Fruit fly (Drosophila melanogaster) whole organism, embryonic: ENCODE measurements around the gene Cp18.
A peak's percentile ranks its signal among the peaks of the same experiment; 100 is the strongest.

Experiments
- Adf1 ChIP-seq: fragments of 200-800 bp; sonication (Bioruptor generic); IDR thresholded peaks from 2 replicates; pipeline ENCODE4 v1.3.6; 2022; ENCODE audit warnings: missing biosample characterization, missing genetic modification characterization
- BtbVII ChIP-seq: fragments of 200-800 bp; sonication (Bioruptor generic); optimal IDR thresholded peaks from 3 replicates; lab custom pipeline; 2017; ENCODE audit warnings: missing biosample characterization, mild to moderate bottlenecking, missing genetic modification characterization
- CG10274 ChIP-seq: fragments of 200-800 bp; sonication (Bioruptor generic); optimal IDR thresholded peaks from 3 replicates; lab custom pipeline; 2017; ENCODE audit warnings: missing biosample characterization, mild to moderate bottlenecking, missing genetic modification characterization
- CG10654 ChIP-seq: fragments of 200-800 bp; sonication (Bioruptor generic); optimal IDR thresholded peaks from 2 replicates; lab custom pipeline; 2016; ENCODE audit warnings: missing biosample characterization, missing genetic modification characterization
- CG11696 ChIP-seq: fragments of 200-800 bp; sonication (Bioruptor generic); IDR thresholded peaks from 2 replicates; pipeline ENCODE4 v1.3.6; 2022; ENCODE audit warnings: missing biosample characterization, missing genetic modification characterization
- CG12104 ChIP-seq: fragments of 200-800 bp; sonication (Bioruptor generic); optimal IDR thresholded peaks from 3 replicates; lab custom pipeline; 2016; ENCODE audit warnings: missing biosample characterization, missing genetic modification characterization
- CG13424 ChIP-seq: fragments of 200-800 bp; sonication (Bioruptor generic); optimal IDR thresholded peaks from 2 replicates; lab custom pipeline; 2019; ENCODE audit warnings: missing biosample characterization, mild to moderate bottlenecking, missing genetic modification characterization, moderate library complexity
- CG13624 ChIP-seq: fragments of 200-800 bp; sonication (Bioruptor generic); optimal IDR thresholded peaks from 2 replicates; lab custom pipeline; 2016; ENCODE audit warnings: missing biosample characterization, missing genetic modification characterization
- CG14014 ChIP-seq: fragments of 200-800 bp; sonication (Bioruptor generic); IDR thresholded peaks from 2 replicates; pipeline ENCODE4 v1.3.6; 2022; ENCODE audit warnings: missing biosample characterization, missing genetic modification characterization
- CG14050 ChIP-seq: fragments of 200-800 bp; sonication (Bioruptor generic); IDR thresholded peaks from 3 replicates; pipeline ENCODE4 v1.3.6; 2022; ENCODE audit warnings: missing biosample characterization, missing genetic modification characterization
- CG15269 ChIP-seq: fragments of 200-800 bp; sonication (Bioruptor generic); optimal IDR thresholded peaks from 2 replicates; lab custom pipeline; 2018; ENCODE audit warnings: missing biosample characterization, mild to moderate bottlenecking, missing genetic modification characterization, moderate library complexity
- CG15601 ChIP-seq: fragments of 200-800 bp; sonication (Bioruptor generic); optimal IDR thresholded peaks from 3 replicates; lab custom pipeline; 2019; ENCODE audit warnings: missing biosample characterization, mild to moderate bottlenecking, missing genetic modification characterization, moderate library complexity
- CG17359 ChIP-seq: fragments of 200-800 bp; sonication (Bioruptor generic); optimal IDR thresholded peaks from 3 replicates; lab custom pipeline; 2018; ENCODE audit warnings: missing biosample characterization, mild to moderate bottlenecking, missing genetic modification characterization, moderate library complexity
- CG17361 ChIP-seq: fragments of 200-800 bp; sonication (Bioruptor generic); IDR thresholded peaks from 3 replicates; pipeline ENCODE4 v1.3.6; 2022; ENCODE audit warnings: missing biosample characterization, missing genetic modification characterization
- CG18476 ChIP-seq: fragments of 200-800 bp; sonication (Bioruptor generic); optimal IDR thresholded peaks from 2 replicates; lab custom pipeline; 2016; ENCODE audit warnings: missing biosample characterization, mild to moderate bottlenecking, missing genetic modification characterization
- CG18619 ChIP-seq: fragments of 200-800 bp; sonication (Bioruptor generic); optimal IDR thresholded peaks from 3 replicates; lab custom pipeline; 2017; ENCODE audit warnings: missing biosample characterization, mild to moderate bottlenecking, missing genetic modification characterization
- CG2199 ChIP-seq: fragments of 200-800 bp; sonication (Bioruptor generic); IDR thresholded peaks from 3 replicates; pipeline ENCODE4 v1.3.6; 2022; ENCODE audit warnings: missing biosample characterization, missing genetic modification characterization
- CG31388 ChIP-seq: fragments of 200-800 bp; sonication (Bioruptor generic); optimal IDR thresholded peaks from 2 replicates; lab custom pipeline; 2016; ENCODE audit warnings: missing biosample characterization, missing genetic modification characterization
- CG3163 ChIP-seq: fragments of 200-800 bp; sonication (Bioruptor generic); optimal IDR thresholded peaks from 3 replicates; lab custom pipeline; 2016; ENCODE audit warnings: missing biosample characterization, missing genetic modification characterization
- CG3281 ChIP-seq: fragments of 200-800 bp; sonication (Bioruptor generic); optimal IDR thresholded peaks from 3 replicates; lab custom pipeline; 2017; ENCODE audit warnings: missing biosample characterization, mild to moderate bottlenecking, missing genetic modification characterization
- CG4820 ChIP-seq: fragments of 200-800 bp; sonication (Bioruptor generic); optimal IDR thresholded peaks from 3 replicates; lab custom pipeline; 2016; ENCODE audit warnings: missing biosample characterization, missing genetic modification characterization
- CG6854 ChIP-seq: fragments of 200-800 bp; sonication (Bioruptor generic); optimal IDR thresholded peaks from 3 replicates; lab custom pipeline; 2017; ENCODE audit warnings: missing biosample characterization, mild to moderate bottlenecking, missing genetic modification characterization
- D19B ChIP-seq: fragments of 200-800 bp; sonication (Bioruptor generic); optimal IDR thresholded peaks from 2 replicates; lab custom pipeline; 2017; ENCODE audit warnings: missing biosample characterization, mild to moderate bottlenecking, missing genetic modification characterization
- Dfd ChIP-seq, 2 experiments: fragments of >200 bp; optimal IDR thresholded peaks; 2 replicates each; lab custom pipeline; 2017; ENCODE audit warnings: missing biosample characterization in 2 of 2, missing genetic modification characterization in 2 of 2
- Eip74EF ChIP-seq, 2 experiments: fragments of 200-800 bp in 1 of 2; fragments of >200 bp in 1 of 2; sonication (Bioruptor generic) in 1 of 2; optimal IDR thresholded peaks; 2 replicates each; lab custom pipeline; 2017 to 2019; ENCODE audit warnings: missing biosample characterization in 2 of 2, missing genetic modification characterization in 2 of 2, mild to moderate bottlenecking in 1 of 2, moderate library complexity in 1 of 2
- Fer3 ChIP-seq: fragments of 200-800 bp; sonication (Bioruptor generic); optimal IDR thresholded peaks from 2 replicates; lab custom pipeline; 2018; ENCODE audit warnings: missing biosample characterization, mild to moderate bottlenecking, missing genetic modification characterization, moderate library complexity
- H2.0 ChIP-seq: fragments of 200-800 bp; sonication (Bioruptor generic); IDR thresholded peaks from 2 replicates; pipeline ENCODE4 v1.3.6; 2022; ENCODE audit warnings: missing biosample characterization, missing genetic modification characterization
- HLH54F ChIP-seq: fragments of 200-800 bp; sonication (Bioruptor generic); optimal IDR thresholded peaks from 3 replicates; lab custom pipeline; 2016; ENCODE audit warnings: missing biosample characterization, missing genetic modification characterization
- Hey ChIP-seq: fragments of 200-800 bp; sonication (Bioruptor generic); optimal IDR thresholded peaks from 3 replicates; lab custom pipeline; 2018; ENCODE audit warnings: missing biosample characterization, mild to moderate bottlenecking, missing genetic modification characterization
- HmgZ ChIP-seq: fragments of 200-800 bp; sonication (Bioruptor generic); optimal IDR thresholded peaks from 2 replicates; lab custom pipeline; 2018; ENCODE audit warnings: missing biosample characterization, mild to moderate bottlenecking, missing genetic modification characterization
- Mes4 ChIP-seq: fragments of 200-800 bp; sonication (Bioruptor generic); optimal IDR thresholded peaks from 2 replicates; lab custom pipeline; 2016; ENCODE audit warnings: missing biosample characterization, missing genetic modification characterization
- Neu2 ChIP-seq: fragments of 200-800 bp; sonication (Bioruptor generic); optimal IDR thresholded peaks from 3 replicates; lab custom pipeline; 2016; ENCODE audit warnings: missing biosample characterization, missing genetic modification characterization, borderline replicate concordance
- Nf-YB ChIP-seq: fragments of 200-800 bp; sonication (Bioruptor generic); optimal IDR thresholded peaks from 3 replicates; lab custom pipeline; 2019; ENCODE audit warnings: missing biosample characterization, mild to moderate bottlenecking, missing genetic modification characterization, moderate library complexity
- Six4 ChIP-seq: fragments of 200-800 bp; sonication (Bioruptor generic); optimal IDR thresholded peaks from 2 replicates; lab custom pipeline; 2016; ENCODE audit warnings: missing biosample characterization, missing genetic modification characterization
- bsh ChIP-seq, 2 experiments: fragments of 200-800 bp; sonication (Bioruptor generic); optimal IDR thresholded peaks; 2 replicates each; lab custom pipeline; 2017 to 2018; ENCODE audit warnings: mild to moderate bottlenecking in 2 of 2, missing biosample characterization in 2 of 2, missing genetic modification characterization in 2 of 2, moderate library complexity in 1 of 2
- dpn ChIP-seq, 2 experiments: fragments of 200-800 bp; sonication (Bioruptor generic); optimal IDR thresholded peaks; 3 replicates each; lab custom pipeline; 2016; ENCODE audit warnings: missing biosample characterization in 2 of 2, missing genetic modification characterization in 2 of 2
- ems ChIP-seq: fragments of 200-800 bp; sonication (Bioruptor generic); optimal IDR thresholded peaks from 3 replicates; lab custom pipeline; 2016; ENCODE audit warnings: missing biosample characterization, missing genetic modification characterization
- gcm ChIP-seq: fragments of 200-800 bp; sonication (Bioruptor generic); optimal IDR thresholded peaks from 2 replicates; lab custom pipeline; 2019; ENCODE audit warnings: missing biosample characterization, mild to moderate bottlenecking, missing genetic modification characterization, moderate library complexity
- gro ChIP-seq: fragments of 200-800 bp; sonication (Bioruptor generic); optimal IDR thresholded peaks from 2 replicates; lab custom pipeline; 2016; ENCODE audit warnings: missing biosample characterization, missing genetic modification characterization
- gsb ChIP-seq: fragments of 200-800 bp; sonication (Bioruptor generic); IDR thresholded peaks from 2 replicates; pipeline ENCODE4 v1.3.6; 2022; ENCODE audit warnings: missing biosample characterization, missing genetic modification characterization
- lab ChIP-seq: fragments of 200-800 bp; sonication (Bioruptor generic); optimal IDR thresholded peaks from 3 replicates; lab custom pipeline; 2017; ENCODE audit warnings: missing biosample characterization, missing genetic modification characterization, mild to moderate bottlenecking, moderate library complexity, missing genetic modification reagents
- lilli ChIP-seq: fragments of 200-800 bp; sonication (Bioruptor generic); optimal IDR thresholded peaks from 3 replicates; lab custom pipeline; 2016; ENCODE audit warnings: missing biosample characterization, missing genetic modification characterization
- lmd ChIP-seq: fragments of 200-800 bp; sonication (Bioruptor generic); IDR thresholded peaks from 2 replicates; pipeline ENCODE4 v1.3.6; 2022; ENCODE audit warnings: missing biosample characterization, missing genetic modification characterization
- org-1 ChIP-seq: fragments of 200-800 bp; sonication (Bioruptor generic); optimal IDR thresholded peaks from 2 replicates; lab custom pipeline; 2017; ENCODE audit warnings: missing biosample characterization, missing genetic modification characterization
- ranshi ChIP-seq: fragments of 200-800 bp; sonication (Bioruptor generic); IDR thresholded peaks from 2 replicates; pipeline ENCODE4 v1.3.6; 2022; ENCODE audit warnings: missing biosample characterization, missing genetic modification characterization
- rib ChIP-seq: fragments of 200-800 bp; sonication (Bioruptor generic); IDR thresholded peaks from 2 replicates; pipeline ENCODE4 v1.3.6; 2022; ENCODE audit warnings: missing biosample characterization, missing genetic modification characterization
- row ChIP-seq: fragments of 200-800 bp; sonication (Bioruptor generic); IDR thresholded peaks from 3 replicates; pipeline ENCODE4 v1.3.6; 2022; ENCODE audit warnings: missing biosample characterization, missing genetic modification characterization
- sens ChIP-seq: fragments of 200-800 bp; sonication (Bioruptor generic); peaks from one replicate; lab custom pipeline; 2016; ENCODE audit warnings: missing biosample characterization, missing genetic modification characterization
- tio ChIP-seq: fragments of 200-800 bp; sonication (Bioruptor generic); optimal IDR thresholded peaks from 2 replicates; lab custom pipeline; 2017; ENCODE audit warnings: missing biosample characterization, missing genetic modification characterization, inconsistent platforms
- vfl ChIP-seq: fragments of 200-800 bp; sonication (Bioruptor generic); optimal IDR thresholded peaks from 2 replicates; lab custom pipeline; 2016; ENCODE audit warnings: missing biosample characterization, missing genetic modification characterization
- zfh1 ChIP-seq: fragments of 200-800 bp; sonication (Bioruptor generic); IDR thresholded peaks from 3 replicates; pipeline ENCODE4 v1.3.6; 2022; ENCODE audit warnings: missing biosample characterization, missing genetic modification characterization

Gene Cp18

DNA sequence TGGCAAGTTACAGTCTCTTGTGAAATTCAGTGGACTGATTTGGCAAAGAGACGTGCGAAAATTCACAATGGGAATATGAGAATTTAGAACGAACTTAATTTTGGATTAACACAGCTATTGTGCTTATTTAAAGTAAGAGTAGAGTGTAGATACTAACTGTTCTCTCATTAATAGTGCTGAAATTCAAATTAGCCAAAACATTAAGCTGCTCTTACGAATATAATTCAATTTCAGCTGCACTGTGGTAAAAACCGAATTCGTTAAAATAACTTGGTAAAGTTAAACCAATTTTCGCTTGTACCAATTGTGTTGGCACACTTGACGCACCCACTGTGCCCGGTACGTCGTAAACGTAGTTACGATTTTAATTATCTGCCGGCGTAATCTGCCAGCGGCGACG lies 41.3 kb downstream of the Cp18 start (continued):
- no peak for TF ChIP-seq Dfd (GFP tag; optimal IDR thresholded peaks at IDR 0.05; lab: Kevin White, UChicago)
- no peak for TF ChIP-seq gro (GFP tag; lab: Kevin White, UChicago)
- peak; percentile 24 for TF ChIP-seq CG18476
- no peak for TF ChIP-seq Six4 (GFP tag; lab: Kevin White, UChicago)
- peak in 1 of 2 experiments; percentile 41 for TF ChIP-seq bsh (GFP tag; optimal IDR thresholded peaks at IDR 0.05; lab: Kevin White, UChicago)
- peak; percentile 17 for TF ChIP-seq CG4820
- peak; percentile 17; the same call in 1 of the 2 replicates for TF ChIP-seq gsb (GFP tag; lab: Robert Waterston, UW)
- TF ChIP-seq org-1 (GFP tag; lab: Kevin White, UChicago), result peak; percentile 42
- no peak for TF ChIP-seq CG10654 (GFP tag; lab: Kevin White, UChicago)
- TF ChIP-seq CG15601, result no peak
- no peak for TF ChIP-seq Neu2 (GFP tag; lab: Kevin White, UChicago)
- TF ChIP-seq CG3281 (GFP tag; lab: Kevin White, UChicago), result peak; percentile 70
- no peak for TF ChIP-seq CG3163 (GFP tag; lab: Kevin White, UChicago)
- peak; percentile 41; the same call in 1 of the 2 replicates for TF ChIP-seq H2.0
- TF ChIP-seq Mes4 (GFP tag; lab: Kevin White, UChicago), result no peak
- no peak for TF ChIP-seq Eip74EF (GFP tag; optimal IDR thresholded peaks at IDR 0.05; lab: Kevin White, UChicago)
- TF ChIP-seq CG14050, result no peak
- TF ChIP-seq D19B (GFP tag; lab: Kevin White, UChicago), result peak; percentile 11
- no peak; the same call in 1 of the 2 replicates for TF ChIP-seq CG14014 (GFP tag; lab: Robert Waterston, UW)
- peak; percentile 44 for TF ChIP-seq lab (GFP tag; lab: Kevin White, UChicago)
- TF ChIP-seq vfl, result peak; percentile 4
- no peak for TF ChIP-seq CG11696 (GFP tag; lab: Robert Waterston, UW)
- TF ChIP-seq CG17361 (GFP tag; lab: Robert Waterston, UW), result peak; percentile 45; the same call in 2 of the 3 replicates
- TF ChIP-seq CG10274 (GFP tag; lab: Kevin White, UChicago), result peak; percentile 31
- TF ChIP-seq CG13624 (GFP tag; lab: Kevin White, UChicago), result peak; percentile 21
- TF ChIP-seq CG6854 (GFP tag; lab: Kevin White, UChicago), result peak; percentile 20
- TF ChIP-seq lmd (GFP tag; lab: Robert Waterston, UW), result peak; percentile 70
- peak in 1 of 2 experiments; percentile 23 for TF ChIP-seq dpn (GFP tag; optimal IDR thresholded peaks at IDR 0.05; lab: Kevin White, UChicago)
- TF ChIP-seq BtbVII, result peak; percentile 43
- peak; percentile 28 for TF ChIP-seq HLH54F (GFP tag; lab: Kevin White, UChicago)
- TF ChIP-seq Adf1, result peak; percentile 59
- no peak for TF ChIP-seq Hey (tag; lab: Kevin White, UChicago)
- no peak for TF ChIP-seq CG2199 (GFP tag; lab: Robert Waterston, UW)
- TF ChIP-seq HmgZ (tag; lab: Kevin White, UChicago), result peak; percentile 56
- no peak for TF ChIP-seq Nf-YB (GFP tag; lab: Kevin White, UChicago)
- TF ChIP-seq tio (GFP tag; lab: Kevin White, UChicago), result peak; percentile 37
- TF ChIP-seq CG13424 (tag; lab: Kevin White, UChicago), result peak; percentile 22
- TF ChIP-seq CG15269 (tag; lab: Kevin White, UChicago), result peak; percentile 69
- TF ChIP-seq ranshi (GFP tag; lab: Robert Waterston, UW), result peak; percentile 11; the same call in 1 of the 2 replicates
- TF ChIP-seq rib, result no peak
- peak; percentile 35 for TF ChIP-seq Fer3
- TF ChIP-seq CG12104, result peak; percentile 16
- TF ChIP-seq lilli, result peak; percentile 68
- peak; percentile 5 for TF ChIP-seq ems (GFP tag; lab: Kevin White, UChicago)
- peak; percentile 72 for TF ChIP-seq sens (GFP tag; lab: Kevin White, UChicago)
- peak; percentile 70 for TF ChIP-seq row (GFP tag; lab: Robert Waterston, UW)
- no peak for TF ChIP-seq CG31388 (GFP tag; lab: Kevin White, UChicago)
- peak; percentile 52 for TF ChIP-seq CG18619 (GFP tag; lab: Kevin White, UChicago)
- no peak for TF ChIP-seq gcm (GFP tag; lab: Kevin White, UChicago)
- TF ChIP-seq CG17359 (tag; lab: Kevin White, UChicago), result peak; percentile 14
- TF ChIP-seq zfh1 (GFP tag; lab: Robert Waterston, UW), result no peak
